Fruit fly (Drosophila melanogaster): ENCODE results near the gene CG34174.

CG34174 gene

DNA sequence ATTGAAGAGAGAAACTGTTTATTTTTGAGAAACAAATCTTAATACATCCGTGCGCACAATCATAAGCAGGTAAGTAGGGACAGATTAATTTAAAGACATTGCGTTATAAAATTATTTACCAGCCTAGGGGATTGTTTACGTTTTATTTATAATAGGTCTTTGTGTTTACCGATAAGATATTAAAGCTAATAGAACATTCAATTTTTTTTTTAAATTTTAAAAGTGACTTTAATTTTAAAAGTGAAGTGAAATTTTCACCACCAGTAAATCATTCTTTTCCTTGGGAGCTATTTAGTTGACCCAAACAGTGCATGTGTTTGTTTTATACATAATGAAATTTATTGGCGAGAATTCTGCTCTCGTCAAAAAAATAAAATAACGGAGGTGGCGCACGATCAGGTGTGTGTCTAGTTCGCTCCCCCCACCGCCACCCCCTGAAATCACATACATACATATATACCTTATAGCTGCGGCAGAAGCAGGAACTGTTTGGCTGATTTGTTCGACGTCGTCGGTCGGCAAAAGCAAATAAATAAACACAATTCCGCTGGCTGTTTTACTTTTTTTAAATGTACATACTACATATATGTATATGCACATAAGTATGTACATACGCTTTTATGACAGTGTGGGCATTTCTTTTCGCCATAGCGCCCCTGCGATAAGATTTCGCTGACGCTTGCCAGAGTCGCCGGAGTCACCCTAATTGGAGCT is 38.0 kb upstream of the CG34174 start (continued):
- TF ChIP-seq ss (GFP tag; optimal IDR thresholded peaks at IDR 0.05) (peak; percentile 38 to 66), CG3919 (GFP tag; optimal IDR thresholded peaks at IDR 0.05) (peak; percentile 34), CG6792 (GFP tag; optimal IDR thresholded peaks at IDR 0.05) (peak; percentile 27), CG31627 (GFP tag; optimal IDR thresholded peaks at IDR 0.05) (peak; percentile 57), dac (GFP tag; optimal IDR thresholded peaks at IDR 0.05) (no peak), CG15336 (GFP tag; IDR thresholded peaks at IDR 0.05) (peak; percentile 61; the same call in 1 of the 2 replicates), cyc (GFP tag; optimal IDR thresholded peaks at IDR 0.05) (peak; percentile 61), fd59A (GFP tag; optimal IDR thresholded peaks at IDR 0.05) (peak; percentile 43), CG34406 (GFP tag; optimal IDR thresholded peaks at IDR 0.05) (peak; percentile 68), Gug (GFP tag; IDR thresholded peaks at IDR 0.05) (peak; percentile 20; the same call in 1 of the 2 replicates), achi (GFP tag; optimal IDR thresholded peaks at IDR 0.05) (peak; percentile 63), spab (GFP tag; optimal IDR thresholded peaks at IDR 0.05) (peak; percentile 46), CG8632 (GFP tag; optimal IDR thresholded peaks at IDR 0.05) (peak; percentile 61), CG6854 (GFP tag; optimal IDR thresholded peaks at IDR 0.05) (peak; percentile 50), OdsH (GFP tag; optimal IDR thresholded peaks at IDR 0.05) (peak; percentile 55), Hr38 (GFP tag; optimal IDR thresholded peaks at IDR 0.05) (no peak), Hr39 (GFP tag; optimal IDR thresholded peaks at IDR 0.05) (peak; percentile 63), lz (GFP tag; optimal IDR thresholded peaks at IDR 0.05) (peak; percentile 67), CG11902 (GFP tag; optimal IDR thresholded peaks at IDR 0.05) (peak; percentile 26), CG1621 (tag; optimal IDR thresholded peaks at IDR 0.05) (no peak), Eip93F (GFP tag; optimal IDR thresholded peaks at IDR 0.05) (peak; percentile 15), CG16779 (tag; optimal IDR thresholded peaks at IDR 0.05) (no peak), esn (GFP tag; optimal IDR thresholded peaks at IDR 0.05) (peak; percentile 67), Ets96B (tag; optimal IDR thresholded peaks at IDR 0.05) (peak; percentile 30), CG6276 (GFP tag; optimal IDR thresholded peaks at IDR 0.05) (peak; percentile 35), svp (GFP tag) (peak; percentile 80), fkh (GFP tag; optimal IDR thresholded peaks at IDR 0.05) (peak; percentile 83), Hr4 (GFP tag; optimal IDR thresholded peaks at IDR 0.05) (peak; percentile 52), Blimp-1 (GFP tag; optimal IDR thresholded peaks at IDR 0.05) (peak; percentile 30), CG10631 (GFP tag; optimal IDR thresholded peaks at IDR 0.05) (peak; percentile 37), Eip78C (GFP tag) (peak; percentile 85), CG10669 (GFP tag; optimal IDR thresholded peaks at IDR 0.05) (peak; percentile 40), vri (GFP tag; optimal IDR thresholded peaks at IDR 0.05) (peak; percentile 20)

DNA sequence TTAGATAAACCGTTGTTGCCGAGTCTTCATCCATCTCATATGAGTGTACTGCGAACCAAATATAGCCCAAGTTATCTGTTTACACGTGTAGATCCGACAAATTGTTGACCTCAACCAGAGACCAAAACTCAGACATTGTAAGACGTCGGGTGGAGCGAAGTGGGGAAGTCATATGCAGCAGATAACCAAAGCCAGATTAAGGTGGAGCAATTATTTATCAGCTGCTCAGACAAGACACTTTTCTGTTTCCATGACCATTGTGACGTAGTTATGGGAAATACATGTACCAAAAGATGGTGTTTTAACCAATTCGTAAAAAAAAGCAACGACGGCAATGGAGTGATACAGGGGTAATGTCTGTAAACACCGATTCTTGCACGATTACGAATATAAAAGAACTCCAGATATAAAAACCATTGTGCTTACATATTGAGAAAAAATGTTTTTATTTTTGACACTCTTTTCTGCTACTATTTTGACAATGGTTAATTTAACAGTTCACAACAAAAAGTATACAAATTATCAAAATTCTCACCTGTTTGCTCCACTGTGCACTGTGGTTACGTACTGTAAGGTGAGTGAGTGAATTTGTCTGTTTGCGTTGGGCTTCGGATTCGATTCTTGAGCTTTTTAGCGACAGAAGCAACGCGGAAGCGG is 36.6 kb upstream of the CG34174 start:
- TF ChIP-seq Sox102F (GFP tag; optimal IDR thresholded peaks at IDR 0.05) (peak; percentile 79), Lpt (GFP tag; optimal IDR thresholded peaks at IDR 0.05) (no peak), Eip78C (GFP tag) (peak; percentile 92), CG16779 (tag; optimal IDR thresholded peaks at IDR 0.05) (no peak), CG11294 (GFP tag; IDR thresholded peaks at IDR 0.05) (no peak), CG31627 (GFP tag; optimal IDR thresholded peaks at IDR 0.05) (peak; percentile 78), CG6808 (GFP tag; optimal IDR thresholded peaks at IDR 0.05) (no peak), Hr39 (GFP tag; optimal IDR thresholded peaks at IDR 0.05) (peak; percentile 86), CG3919 (GFP tag; optimal IDR thresholded peaks at IDR 0.05) (peak; percentile 71), cyc (GFP tag; optimal IDR thresholded peaks at IDR 0.05) (peak; percentile 72), fd59A (GFP tag; optimal IDR thresholded peaks at IDR 0.05) (peak; percentile 23), dac (GFP tag; optimal IDR thresholded peaks at IDR 0.05) (no peak), CG6163 (GFP tag; IDR thresholded peaks at IDR 0.05) (peak; percentile 50; the same call in 2 of the 3 replicates), achi (GFP tag; optimal IDR thresholded peaks at IDR 0.05) (peak; percentile 70), CG8119 (GFP tag; IDR thresholded peaks at IDR 0.05) (peak; percentile 15; the same call in 1 of the 3 replicates), Hr4 (GFP tag; optimal IDR thresholded peaks at IDR 0.05) (peak; percentile 60), spab (GFP tag; optimal IDR thresholded peaks at IDR 0.05) (peak; percentile 25), CG11762 (GFP tag; optimal IDR thresholded peaks at IDR 0.05; ENCODE audit: insufficient read depth) (peak; percentile 75), CG8632 (GFP tag; optimal IDR thresholded peaks at IDR 0.05) (peak; percentile 76), Sox14 (GFP tag; optimal IDR thresholded peaks at IDR 0.05) (peak; percentile 81), CG11902 (GFP tag; optimal IDR thresholded peaks at IDR 0.05) (peak; percentile 49), Eip75B (GFP tag; optimal IDR thresholded peaks at IDR 0.05) (peak; percentile 63), CG15336 (GFP tag; IDR thresholded peaks at IDR 0.05) (peak; percentile 39; the same call in 1 of the 2 replicates), svp (GFP tag) (peak; percentile 93), CG34406 (GFP tag; optimal IDR thresholded peaks at IDR 0.05) (peak; percentile 59), topi (GFP tag; optimal IDR thresholded peaks at IDR 0.05) (peak; percentile 81), net (GFP tag; optimal IDR thresholded peaks at IDR 0.05) (peak; percentile 57), fkh (GFP tag; optimal IDR thresholded peaks at IDR 0.05) (peak; percentile 61), CG4318 (GFP tag; optimal IDR thresholded peaks at IDR 0.05) (peak; percentile 19), ss (GFP tag; optimal IDR thresholded peaks at IDR 0.05) (no peak), CG10669 (GFP tag; optimal IDR thresholded peaks at IDR 0.05) (peak; percentile 59), Hr38 (GFP tag; optimal IDR thresholded peaks at IDR 0.05) (no peak)

Data from whole organism, prepupa.